Worm (Caenorhabditis elegans) whole organism, young adult: ENCODE data around the gene F56F10.2.

Experiments used
- B0019.2 ChIP-seq: fragments of 200-800 bp; sonication (Bioruptor generic); conservative IDR thresholded peaks from 2 replicates; pipeline ENCODE4 v1.3.6; 2022; ENCODE audit warnings: missing genetic modification reagents, missing genetic modification characterization, missing compliant biosample characterization
- F23B12.7 ChIP-seq: sonication (generic microtip); optimal IDR thresholded peaks from 2 replicates; lab custom pipeline; 2017; ENCODE audit warnings: missing genetic modification characterization, mild to moderate bottlenecking, missing compliant biosample characterization, antibody characterized with exemption, moderate library complexity; ENCODE audit not compliant: insufficient read depth
- F33H1.4 ChIP-seq: fragments of 200-800 bp; sonication (Bioruptor generic); IDR thresholded peaks from 2 replicates; pipeline ENCODE4 v1.3.6; 2022; ENCODE audit warnings: missing genetic modification reagents, missing genetic modification characterization, missing compliant biosample characterization
- F49E8.2 ChIP-seq: sonication (generic microtip); optimal IDR thresholded peaks from 3 replicates; lab custom pipeline; 2017; ENCODE audit warnings: missing genetic modification characterization, mild to moderate bottlenecking, missing compliant biosample characterization, antibody characterized with exemption, moderate library complexity; ENCODE audit not compliant: insufficient read depth
- F52B5.7 ChIP-seq: sonication (generic microtip); optimal IDR thresholded peaks from 2 replicates; lab custom pipeline; 2016; ENCODE audit warnings: mild to moderate bottlenecking, missing genetic modification characterization, missing compliant biosample characterization
- K12H6.12 ChIP-seq: fragments of 200-800 bp; sonication (Bioruptor generic); optimal IDR thresholded peaks from 2 replicates; lab custom pipeline; 2018; ENCODE audit warnings: mild to moderate bottlenecking, missing genetic modification characterization, missing compliant biosample characterization
- T07F8.4 ChIP-seq: sonication (generic microtip); optimal IDR thresholded peaks from 2 replicates; lab custom pipeline; 2016; ENCODE audit warnings: mild to moderate bottlenecking, missing genetic modification characterization, moderate library complexity, missing compliant biosample characterization
- T26A5.8 ChIP-seq: sonication (generic microtip); optimal IDR thresholded peaks from 2 replicates; lab custom pipeline; 2016; ENCODE audit warnings: missing genetic modification characterization, missing compliant biosample characterization
- Y53F4B.3 ChIP-seq: fragments of 200-800 bp; sonication (Bioruptor generic); IDR thresholded peaks from 2 replicates; pipeline ENCODE4 v1.3.6; 2022; ENCODE audit warnings: missing genetic modification reagents, missing genetic modification characterization, missing compliant biosample characterization
- Y53G8AR.9 ChIP-seq: fragments of 200-800 bp; sonication (Bioruptor generic); conservative IDR thresholded peaks from 2 replicates; pipeline ENCODE4 v1.3.6; 2022; ENCODE audit warnings: missing genetic modification reagents, missing genetic modification characterization, missing compliant biosample characterization
- Y56A3A.18 ChIP-seq: fragments of 200-800 bp; sonication (Bioruptor generic); IDR thresholded peaks from 2 replicates; pipeline ENCODE4 v1.3.6; 2022; ENCODE audit warnings: missing genetic modification reagents, missing genetic modification characterization, missing compliant biosample characterization
- Y67H2A.10 ChIP-seq: fragments of 200-800 bp; sonication (Bioruptor generic); conservative IDR thresholded peaks from 2 replicates; pipeline ENCODE4 v1.3.6; 2022; ENCODE audit warnings: missing genetic modification reagents, missing genetic modification characterization, missing compliant biosample characterization
- ZK185.1 ChIP-seq: sonication (generic microtip); optimal IDR thresholded peaks from 2 replicates; lab custom pipeline; 2016; ENCODE audit warnings: mild to moderate bottlenecking, missing genetic modification characterization, missing compliant biosample characterization; ENCODE audit not compliant: poor library complexity, severe bottlenecking
- attf-5 ChIP-seq: fragments of 200-800 bp; sonication (Bioruptor generic); optimal IDR thresholded peaks from 2 replicates; lab custom pipeline; 2018; ENCODE audit warnings: mild to moderate bottlenecking, missing genetic modification characterization, missing compliant biosample characterization
- attf-6 ChIP-seq: fragments of 200-800 bp; sonication (Bioruptor generic); IDR thresholded peaks from 2 replicates; pipeline ENCODE4 v1.3.6; 2022; ENCODE audit warnings: missing genetic modification reagents, missing genetic modification characterization, missing compliant biosample characterization
- bed-2 ChIP-seq: fragments of 200-800 bp; sonication (Bioruptor generic); IDR thresholded peaks from 2 replicates; pipeline ENCODE4 v1.3.6; 2022; ENCODE audit warnings: missing genetic modification reagents, missing genetic modification characterization, missing compliant biosample characterization
- cebp-1 ChIP-seq, 2 experiments: fragments of 200-800 bp in 1 of 2; sonication (Bioruptor generic) in 1 of 2; sonication (generic microtip) in 1 of 2; IDR thresholded peaks in 1 of 2; optimal IDR thresholded peaks in 1 of 2; 2 replicates each; pipeline versions ENCODE4 v1.3.6 to Lab custom; 2017 to 2022; ENCODE audit warnings: missing compliant biosample characterization in 2 of 2, missing genetic modification characterization in 2 of 2, mild to moderate bottlenecking in 1 of 2, missing genetic modification reagents in 1 of 2, moderate library complexity in 1 of 2
- cebp-2 ChIP-seq: fragments of 200-800 bp; sonication (Bioruptor generic); IDR thresholded peaks from 2 replicates; pipeline ENCODE4 v1.3.6; 2022; ENCODE audit warnings: missing genetic modification characterization, missing compliant biosample characterization
- ceh-100 ChIP-seq: fragments of 200-800 bp; sonication (Bioruptor generic); IDR thresholded peaks from 2 replicates; pipeline ENCODE4 v1.3.6; 2022; ENCODE audit warnings: missing genetic modification reagents, missing genetic modification characterization, missing compliant biosample characterization
- ceh-27 ChIP-seq: fragments of 200-800 bp; sonication (Bioruptor generic); optimal IDR thresholded peaks from 2 replicates; lab custom pipeline; 2018; ENCODE audit warnings: mild to moderate bottlenecking, missing genetic modification characterization, moderate library complexity, missing compliant biosample characterization
- dox-1 ChIP-seq: fragments of 200-800 bp; sonication (Bioruptor generic); IDR thresholded peaks from 2 replicates; pipeline ENCODE4 v1.3.6; 2022; ENCODE audit warnings: missing genetic modification reagents, missing genetic modification characterization, missing compliant biosample characterization
- dpl-1 ChIP-seq: fragments of 150-350 bp; optimal IDR thresholded peaks from 2 replicates; lab custom pipeline; 2014; ENCODE audit warnings: missing biosample characterization, missing genetic modification reagents, missing genetic modification characterization
- egl-18 ChIP-seq: fragments of 200-800 bp; sonication (Bioruptor generic); IDR thresholded peaks from 2 replicates; pipeline ENCODE4 v1.3.6; 2022; ENCODE audit warnings: missing genetic modification reagents, missing genetic modification characterization, missing compliant biosample characterization
- ekl-4 ChIP-seq: fragments of 200-800 bp; sonication (Bioruptor generic); IDR thresholded peaks from 2 replicates; pipeline ENCODE4 v1.3.6; 2022; ENCODE audit warnings: missing genetic modification reagents, missing genetic modification characterization, missing compliant biosample characterization
- fkh-3 ChIP-seq: sonication (generic microtip); optimal IDR thresholded peaks from 2 replicates; lab custom pipeline; 2016; ENCODE audit warnings: mild to moderate bottlenecking, missing genetic modification characterization, missing compliant biosample characterization
- hlh-12 ChIP-seq: sonication (generic microtip); optimal IDR thresholded peaks from 2 replicates; lab custom pipeline; 2016; ENCODE audit warnings: missing genetic modification characterization, missing compliant biosample characterization
- hmg-20 ChIP-seq: fragments of 200-800 bp; sonication (Bioruptor generic); IDR thresholded peaks from 2 replicates; pipeline ENCODE4 v1.3.6; 2022; ENCODE audit warnings: missing genetic modification reagents, missing genetic modification characterization, missing compliant biosample characterization
- lin-26 ChIP-seq: fragments of 200-800 bp; sonication (Bioruptor generic); IDR thresholded peaks from 2 replicates; pipeline ENCODE4 v1.3.6; 2022; ENCODE audit warnings: missing genetic modification reagents, missing genetic modification characterization, missing compliant biosample characterization
- lin-40 ChIP-seq: sonication (generic microtip); optimal IDR thresholded peaks from 2 replicates; lab custom pipeline; 2016; ENCODE audit warnings: missing genetic modification characterization, mild to moderate bottlenecking, missing compliant biosample characterization, missing genotype, missing genetic modification reagents
- lsl-1 ChIP-seq: fragments of 200-800 bp; sonication (Bioruptor generic); optimal IDR thresholded peaks from 2 replicates; lab custom pipeline; 2018; ENCODE audit warnings: mild to moderate bottlenecking, missing genetic modification characterization, moderate library complexity, missing compliant biosample characterization
- lsy-27 ChIP-seq: sonication (generic microtip); optimal IDR thresholded peaks from 2 replicates; lab custom pipeline; 2017; ENCODE audit warnings: missing genetic modification characterization, mild to moderate bottlenecking, missing compliant biosample characterization, antibody characterized with exemption, missing genotype, borderline replicate concordance; ENCODE audit not compliant: insufficient read depth
- madf-3 ChIP-seq: fragments of 200-800 bp; sonication (Bioruptor generic); IDR thresholded peaks from 2 replicates; pipeline ENCODE4 v1.3.6; 2022; ENCODE audit warnings: missing genetic modification reagents, missing genetic modification characterization, missing compliant biosample characterization
- mcd-1 ChIP-seq: fragments of 200-800 bp; sonication (Bioruptor generic); IDR thresholded peaks from 2 replicates; pipeline ENCODE4 v1.3.6; 2022; ENCODE audit warnings: missing genetic modification reagents, missing genetic modification characterization, missing compliant biosample characterization
- mel-28 ChIP-seq: sonication (generic microtip); optimal IDR thresholded peaks from 2 replicates; lab custom pipeline; 2016; ENCODE audit warnings: borderline replicate concordance, mild to moderate bottlenecking, missing genetic modification characterization, missing compliant biosample characterization
- mes-4 ChIP-seq: sonication (generic microtip); optimal IDR thresholded peaks from 2 replicates; lab custom pipeline; 2016; ENCODE audit warnings: missing genotype, missing genetic modification characterization, missing compliant biosample characterization
- nfya-2 ChIP-seq: fragments of 200-800 bp; sonication (Bioruptor generic); IDR thresholded peaks from 2 replicates; pipeline ENCODE4 v1.3.6; 2022; ENCODE audit warnings: missing genetic modification reagents, missing genetic modification characterization, missing compliant biosample characterization
- nhr-120 ChIP-seq: fragments of 200-800 bp; sonication (Bioruptor generic); IDR thresholded peaks from 2 replicates; pipeline ENCODE4 v1.3.6; 2022; ENCODE audit warnings: missing genetic modification characterization, missing compliant biosample characterization
- nhr-80 ChIP-seq: sonication (generic microtip); optimal IDR thresholded peaks from 2 replicates; lab custom pipeline; 2016; ENCODE audit warnings: missing genetic modification characterization, missing compliant biosample characterization
- nhr-90 ChIP-seq: sonication (generic microtip); optimal IDR thresholded peaks from 2 replicates; lab custom pipeline; 2016; ENCODE audit warnings: missing genotype, mild to moderate bottlenecking, missing genetic modification characterization, missing compliant biosample characterization
- rec-8 ChIP-seq, 2 experiments: sonication (generic microtip); optimal IDR thresholded peaks; 2 replicates each; lab custom pipeline; 2016; ENCODE audit warnings: mild to moderate bottlenecking in 2 of 2, missing genetic modification characterization in 2 of 2, missing genetic modification reagents in 2 of 2, missing genotype in 2 of 2, missing biosample characterization in 1 of 2, missing compliant biosample characterization in 1 of 2, moderate library complexity in 1 of 2
- snpc-4 ChIP-seq, 5 experiments: fragments of 150-350 bp in 1 of 5; sonication (generic microtip) in 4 of 5; optimal IDR thresholded peaks; 2 replicates each; lab custom pipeline; 2014 to 2018; ENCODE audit warnings: missing genetic modification characterization in 5 of 5, missing biosample characterization in 3 of 5, antibody characterized with exemption in 2 of 5, mild to moderate bottlenecking in 2 of 5, missing compliant biosample characterization in 2 of 5, missing genotype in 2 of 5, moderate library complexity in 2 of 5, missing genetic modification reagents in 1 of 5
- tlf-1 ChIP-seq: fragments of 200-800 bp; sonication (Bioruptor generic); optimal IDR thresholded peaks from 2 replicates; lab custom pipeline; 2018; ENCODE audit warnings: mild to moderate bottlenecking, missing genetic modification characterization, missing compliant biosample characterization

The F56F10.2 gene

ce11 chrX:871957-872715 is 12.7 kb downstream of the F56F10.2 start, which contains the start of gene F56F10.1 (continued):
- no peak for TF ChIP-seq T26A5.8 (tag; lab: Kevin White, UChicago)

- TF ChIP-seq dpl-1 (GFP tag; lab: Kevin White, UChicago) (no peak), madf-3 (no peak), B0019.2 (GFP tag; lab: Robert Waterston, UW) (no peak), attf-5 (GFP tag; lab: Kevin White, UChicago) (no peak), Y56A3A.18 (GFP tag; lab: Robert Waterston, UW) (no peak), T07F8.4 (no peak), nfya-2 (GFP tag; lab: Robert Waterston, UW) (no peak), tlf-1 (GFP tag; lab: Kevin White, UChicago) (no peak), K12H6.12 (tag; lab: Kevin White, UChicago) (no peak)
Observed at ce11 chrX:873634-874033, 14.2 kb downstream of the F56F10.2 start.

ce11 chrX:876935-877334 is 17.5 kb downstream of the F56F10.2 start, which contains the start of gene ZC13.1:
TSS of gene ZC13.1 (plus strand) at chrX:877239.
- no peak for TF ChIP-seq Y67H2A.10 (GFP tag; lab: Robert Waterston, UW)
- TF ChIP-seq F23B12.7 (tag; lab: Kevin White, UChicago): peak; percentile 65
- no peak for TF ChIP-seq bed-2 (GFP tag; lab: Robert Waterston, UW)
- peak; percentile 46 for TF ChIP-seq ceh-27 (GFP tag; lab: Kevin White, UChicago)
- no peak for TF ChIP-seq lin-26
- no peak for TF ChIP-seq F33H1.4 (GFP tag; lab: Robert Waterston, UW)
- TF ChIP-seq F49E8.2 (tag; lab: Kevin White, UChicago): no peak
- no peak for TF ChIP-seq F52B5.7 (tag; lab: Kevin White, UChicago)
- TF ChIP-seq ZK185.1 (tag; lab: Kevin White, UChicago): peak; percentile 12
- TF ChIP-seq cebp-2 (GFP tag; lab: Robert Waterston, UW): no peak
- no peak for TF ChIP-seq hmg-20 (GFP tag; lab: Robert Waterston, UW)
- no peak for TF ChIP-seq attf-6
- no peak for TF ChIP-seq dpl-1 (GFP tag; lab: Kevin White, UChicago)
- peak; percentile 51 for TF ChIP-seq attf-5 (GFP tag; lab: Kevin White, UChicago)
- peak; percentile 66 for TF ChIP-seq nhr-80 (tag; lab: Kevin White, UChicago)
- no peak for TF ChIP-seq T26A5.8 (tag; lab: Kevin White, UChicago)
- no peak for TF ChIP-seq mel-28 (tag; lab: Kevin White, UChicago)
- no peak for TF ChIP-seq nhr-120 (GFP tag; lab: Robert Waterston, UW)
- TF ChIP-seq dox-1 (GFP tag; lab: Robert Waterston, UW): peak; percentile 74
- TF ChIP-seq lsl-1 (GFP tag; lab: Kevin White, UChicago): no peak
- TF ChIP-seq ceh-100: no peak
- TF ChIP-seq cebp-1 (GFP tag; IDR thresholded peaks at IDR 0.05; lab: Robert Waterston, UW): peak; percentile 38; the same call in 1 of the 2 replicates
- TF ChIP-seq cebp-1 (tag; optimal IDR thresholded peaks at IDR 0.05; lab: Kevin White, UChicago): no peak
- TF ChIP-seq Y53G8AR.9 (GFP tag; lab: Robert Waterston, UW): no peak
- no peak for TF ChIP-seq egl-18 (GFP tag; lab: Robert Waterston, UW)
- TF ChIP-seq ekl-4 (GFP tag; lab: Robert Waterston, UW): 0 out of 2 replicates have a peak, but pooled peaks have one; percentile 8
- TF ChIP-seq hlh-12 (tag; lab: Kevin White, UChicago): no peak
- TF ChIP-seq mcd-1 (GFP tag; lab: Robert Waterston, UW): peak; percentile 84
- TF ChIP-seq fkh-3 (tag; lab: Kevin White, UChicago): no peak
- no peak for TF ChIP-seq lsy-27 (tag; lab: Kevin White, UChicago)
- TF ChIP-seq lin-40: no peak
- no peak for TF ChIP-seq snpc-4 (GFP tag; optimal IDR thresholded peaks at IDR 0.05; lab: Kevin White, UChicago)
- TF ChIP-seq snpc-4 (tag; optimal IDR thresholded peaks at IDR 0.05; lab: Kevin White, UChicago): no peak
- TF ChIP-seq rec-8 (tag; optimal IDR thresholded peaks at IDR 0.05; lab: Kevin White, UChicago): no peak
- TF ChIP-seq mes-4: no peak
- no peak for TF ChIP-seq Y53F4B.3
- TF ChIP-seq nhr-90 (tag; lab: Kevin White, UChicago): no peak
